Fruit fly (Drosophila melanogaster) whole organism, embryonic: ENCODE measurements around the gene dx.

Experiments
- Ada2b ChIP-seq: fragments of 200-800 bp; sonication (Bioruptor generic); IDR thresholded peaks from 2 replicates; pipeline ENCODE4 v1.3.6; 2022; ENCODE audit warnings: missing biosample characterization, missing genetic modification characterization
- Antp ChIP-seq: fragments of 200-800 bp; sonication (Bioruptor generic); optimal IDR thresholded peaks from 3 replicates; lab custom pipeline; 2016; ENCODE audit warnings: missing biosample characterization, missing genetic modification characterization
- B-H1 ChIP-seq: fragments of 200-800 bp; sonication (Bioruptor generic); IDR thresholded peaks from 3 replicates; pipeline ENCODE4 v1.3.6; 2022; ENCODE audit warnings: missing biosample characterization, missing genetic modification characterization
- CG10366 ChIP-seq: fragments of 200-800 bp; sonication (Bioruptor generic); IDR thresholded peaks from 2 replicates; pipeline ENCODE4 v1.3.6; 2022; ENCODE audit warnings: missing biosample characterization, missing genetic modification characterization
- CG13624 ChIP-seq: fragments of 200-800 bp; sonication (Bioruptor generic); optimal IDR thresholded peaks from 2 replicates; lab custom pipeline; 2016; ENCODE audit warnings: missing biosample characterization, missing genetic modification characterization
- CG15479 ChIP-seq: fragments of 200-800 bp; sonication (Bioruptor generic); optimal IDR thresholded peaks from 3 replicates; lab custom pipeline; 2019; ENCODE audit warnings: missing biosample characterization, mild to moderate bottlenecking, missing genetic modification characterization, moderate library complexity
- CG15514 ChIP-seq: fragments of 200-800 bp; sonication (Bioruptor generic); optimal IDR thresholded peaks from 3 replicates; lab custom pipeline; 2017; ENCODE audit warnings: missing biosample characterization, missing genetic modification characterization, mild to moderate bottlenecking, moderate library complexity, missing genetic modification reagents
- CG18262 ChIP-seq: fragments of 200-800 bp; optimal IDR thresholded peaks from 3 replicates; lab custom pipeline; 2019; ENCODE audit warnings: missing biosample characterization, mild to moderate bottlenecking, missing genetic modification characterization, moderate library complexity
- CG1832 ChIP-seq: fragments of 200-800 bp; sonication (Bioruptor generic); optimal IDR thresholded peaks from 2 replicates; lab custom pipeline; 2017; ENCODE audit warnings: missing biosample characterization, mild to moderate bottlenecking, missing genetic modification characterization, inconsistent platforms
- CG18619 ChIP-seq: fragments of 200-800 bp; sonication (Bioruptor generic); optimal IDR thresholded peaks from 3 replicates; lab custom pipeline; 2017; ENCODE audit warnings: missing biosample characterization, mild to moderate bottlenecking, missing genetic modification characterization
- CG18764 ChIP-seq: fragments of 200-800 bp; sonication (Bioruptor generic); optimal IDR thresholded peaks from 3 replicates; lab custom pipeline; 2016; ENCODE audit warnings: missing biosample characterization, missing genetic modification characterization
- CG30431 ChIP-seq: fragments of 200-800 bp; sonication (Bioruptor generic); optimal IDR thresholded peaks from 2 replicates; lab custom pipeline; 2017; ENCODE audit warnings: missing biosample characterization, missing genetic modification characterization
- CG31388 ChIP-seq: fragments of 200-800 bp; sonication (Bioruptor generic); optimal IDR thresholded peaks from 2 replicates; lab custom pipeline; 2016; ENCODE audit warnings: missing biosample characterization, missing genetic modification characterization
- CG3838 ChIP-seq: fragments of 200-800 bp; sonication (Bioruptor generic); optimal IDR thresholded peaks from 3 replicates; lab custom pipeline; 2016; ENCODE audit warnings: missing biosample characterization, missing genetic modification characterization
- CG4404 ChIP-seq: fragments of 200-800 bp; sonication (Bioruptor generic); IDR thresholded peaks from 2 replicates; pipeline ENCODE4 v1.3.6; 2022; ENCODE audit warnings: missing biosample characterization, missing genetic modification characterization
- CG6272 ChIP-seq: fragments of 200-800 bp; sonication (Bioruptor generic); IDR thresholded peaks from 2 replicates; pipeline ENCODE4 v1.3.6; 2022; ENCODE audit warnings: missing biosample characterization, missing genetic modification characterization
- CG7786 ChIP-seq: fragments of 200-800 bp; sonication (Bioruptor generic); optimal IDR thresholded peaks from 2 replicates; lab custom pipeline; 2016; ENCODE audit warnings: missing biosample characterization, missing genetic modification characterization
- CG8944 ChIP-seq: fragments of 200-800 bp; sonication (Bioruptor generic); optimal IDR thresholded peaks from 3 replicates; lab custom pipeline; 2016; ENCODE audit warnings: missing biosample characterization, missing genetic modification characterization
- Deaf1 ChIP-seq: fragments of 200-800 bp; optimal IDR thresholded peaks from 3 replicates; lab custom pipeline; 2019; ENCODE audit warnings: missing biosample characterization, mild to moderate bottlenecking, missing genetic modification characterization, moderate library complexity
- Dip2 ChIP-seq: fragments of 200-800 bp; sonication (Bioruptor generic); IDR thresholded peaks from 2 replicates; pipeline ENCODE4 v1.3.6; 2022; ENCODE audit warnings: missing biosample characterization, missing genetic modification characterization
- Fer3 ChIP-seq: fragments of 200-800 bp; sonication (Bioruptor generic); optimal IDR thresholded peaks from 2 replicates; lab custom pipeline; 2018; ENCODE audit warnings: missing biosample characterization, mild to moderate bottlenecking, missing genetic modification characterization, moderate library complexity
- Gug ChIP-seq: fragments of 200-800 bp; sonication (Bioruptor generic); IDR thresholded peaks from 4 replicates; pipeline ENCODE4 v1.3.6; 2022; ENCODE audit warnings: missing biosample characterization, missing genetic modification characterization
- HLH3B ChIP-seq: fragments of 200-800 bp; sonication (Bioruptor generic); IDR thresholded peaks from 2 replicates; pipeline ENCODE4 v1.3.6; 2022; ENCODE audit warnings: missing biosample characterization, missing genetic modification characterization
- Hr39 ChIP-seq: fragments of >200 bp; optimal IDR thresholded peaks from 2 replicates; lab custom pipeline; 2017
- Kr ChIP-seq: fragments of 200-800 bp; sonication (Bioruptor generic); optimal IDR thresholded peaks from 2 replicates; lab custom pipeline; 2017; ENCODE audit warnings: missing biosample characterization, mild to moderate bottlenecking, missing genetic modification characterization
- Lim3 ChIP-seq: fragments of 200-800 bp; sonication (Bioruptor generic); IDR thresholded peaks from 2 replicates; pipeline ENCODE4 v1.3.6; 2022; ENCODE audit warnings: missing biosample characterization, missing genetic modification characterization
- Mad ChIP-seq: fragments of 200-800 bp; sonication (Bioruptor generic); optimal IDR thresholded peaks from 2 replicates; lab custom pipeline; 2016; ENCODE audit warnings: missing biosample characterization, missing genetic modification characterization
- Mes4 ChIP-seq: fragments of 200-800 bp; sonication (Bioruptor generic); optimal IDR thresholded peaks from 2 replicates; lab custom pipeline; 2016; ENCODE audit warnings: missing biosample characterization, missing genetic modification characterization
- Side ChIP-seq: fragments of 200-800 bp; sonication (Bioruptor generic); optimal IDR thresholded peaks from 2 replicates; lab custom pipeline; 2016; ENCODE audit warnings: missing biosample characterization, missing genetic modification characterization
- TFAM ChIP-seq: fragments of 200-800 bp; sonication (Bioruptor generic); optimal IDR thresholded peaks from 2 replicates; lab custom pipeline; 2017; ENCODE audit warnings: missing biosample characterization, missing genetic modification characterization, inconsistent platforms
- Taf1 ChIP-seq: fragments of 200-800 bp; sonication (Bioruptor generic); IDR thresholded peaks from 2 replicates; pipeline ENCODE4 v1.3.6; 2022; ENCODE audit warnings: missing biosample characterization, missing genetic modification characterization
- aop ChIP-seq: fragments of 200-800 bp; sonication (Bioruptor generic); IDR thresholded peaks from 2 replicates; pipeline ENCODE4 v1.3.6; 2022; ENCODE audit warnings: missing biosample characterization, missing genetic modification characterization
- bsh ChIP-seq, 2 experiments: fragments of 200-800 bp; sonication (Bioruptor generic); optimal IDR thresholded peaks; 2 replicates each; lab custom pipeline; 2017 to 2018; ENCODE audit warnings: mild to moderate bottlenecking in 2 of 2, missing biosample characterization in 2 of 2, missing genetic modification characterization in 2 of 2, moderate library complexity in 1 of 2
- dimm ChIP-seq: fragments of 200-800 bp; sonication (Bioruptor generic); IDR thresholded peaks from 2 replicates; pipeline ENCODE4 v1.3.6; 2022; ENCODE audit warnings: missing biosample characterization, missing genetic modification characterization
- dm ChIP-seq: fragments of 200-800 bp; sonication (Bioruptor generic); optimal IDR thresholded peaks from 3 replicates; lab custom pipeline; 2016; ENCODE audit warnings: missing biosample characterization, missing genetic modification characterization
- dysf ChIP-seq: fragments of 200-800 bp; sonication (Bioruptor generic); IDR thresholded peaks from 3 replicates; pipeline ENCODE4 v1.3.6; 2022; ENCODE audit warnings: missing biosample characterization, missing genetic modification characterization
- ems ChIP-seq: fragments of 200-800 bp; sonication (Bioruptor generic); optimal IDR thresholded peaks from 3 replicates; lab custom pipeline; 2016; ENCODE audit warnings: missing biosample characterization, missing genetic modification characterization
- gcm2 ChIP-seq: fragments of 200-800 bp; sonication (Bioruptor generic); optimal IDR thresholded peaks from 2 replicates; lab custom pipeline; 2016; ENCODE audit warnings: missing biosample characterization, missing genetic modification characterization
- h ChIP-seq: fragments of >200 bp; optimal IDR thresholded peaks from 2 replicates; lab custom pipeline; 2017
- ham ChIP-seq: fragments of 200-800 bp; sonication (Bioruptor generic); IDR thresholded peaks from 2 replicates; pipeline ENCODE4 v1.3.6; 2022; ENCODE audit warnings: missing biosample characterization, missing genetic modification characterization
- hkb ChIP-seq, 2 experiments: fragments of 200-800 bp in 1 of 2; fragments of >200 bp in 1 of 2; sonication (Bioruptor generic) in 1 of 2; IDR thresholded peaks in 1 of 2; optimal IDR thresholded peaks in 1 of 2; 2 replicates each; pipeline versions ENCODE4 v1.3.6 to Lab custom; 2017 to 2022; ENCODE audit warnings: missing biosample characterization in 1 of 2, missing genetic modification characterization in 1 of 2
- kni ChIP-seq: fragments of 200-800 bp; sonication (Bioruptor generic); optimal IDR thresholded peaks from 3 replicates; lab custom pipeline; 2017; ENCODE audit warnings: mild to moderate bottlenecking, missing biosample characterization, missing genetic modification reagents, missing genetic modification characterization
- lab ChIP-seq: fragments of 200-800 bp; sonication (Bioruptor generic); optimal IDR thresholded peaks from 3 replicates; lab custom pipeline; 2017; ENCODE audit warnings: missing biosample characterization, missing genetic modification characterization, mild to moderate bottlenecking, moderate library complexity, missing genetic modification reagents
- lola ChIP-seq, 3 experiments: fragments of >200 bp in 2 of 3; fragments of 200-800 bp in 1 of 3; sonication (Bioruptor generic) in 1 of 3; optimal IDR thresholded peaks; 2 replicates each; lab custom pipeline; 2017 to 2019; ENCODE audit warnings: missing biosample characterization in 3 of 3, missing genetic modification characterization in 3 of 3, mild to moderate bottlenecking in 1 of 3, moderate library complexity in 1 of 3
- otp ChIP-seq: fragments of 200-800 bp; sonication (Bioruptor generic); IDR thresholded peaks from 3 replicates; pipeline ENCODE4, ENCODE4 v1.3.6; 2022; ENCODE audit warnings: missing biosample characterization, missing genetic modification characterization
- pzg ChIP-seq: fragments of 200-800 bp; sonication (Bioruptor generic); optimal IDR thresholded peaks from 3 replicates; lab custom pipeline; 2018; ENCODE audit warnings: missing biosample characterization, mild to moderate bottlenecking, missing genetic modification characterization, moderate library complexity
- run ChIP-seq: fragments of 200-800 bp; sonication (Bioruptor generic); optimal IDR thresholded peaks from 3 replicates; lab custom pipeline; 2018; ENCODE audit warnings: missing biosample characterization, mild to moderate bottlenecking, missing genetic modification characterization
- schlank ChIP-seq: fragments of 200-800 bp; sonication (Bioruptor generic); optimal IDR thresholded peaks from 2 replicates; lab custom pipeline; 2018; ENCODE audit warnings: missing biosample characterization, mild to moderate bottlenecking, missing genetic modification characterization
- slbo ChIP-seq: fragments of 200-800 bp; sonication (Bioruptor generic); IDR thresholded peaks from 2 replicates; pipeline ENCODE4 v1.3.6; 2022; ENCODE audit warnings: missing biosample characterization, missing genetic modification characterization
- sob ChIP-seq: fragments of 200-800 bp; sonication (Bioruptor generic); IDR thresholded peaks from 2 replicates; pipeline ENCODE4 v1.3.6; 2022; ENCODE audit warnings: missing biosample characterization, missing genetic modification characterization
- sr ChIP-seq: fragments of 200-800 bp; sonication (Bioruptor generic); IDR thresholded peaks from 3 replicates; pipeline ENCODE4 v1.3.6; 2022; ENCODE audit warnings: missing biosample characterization, missing genetic modification characterization
- tin ChIP-seq: fragments of 200-800 bp; sonication (Bioruptor generic); optimal IDR thresholded peaks from 3 replicates; lab custom pipeline; 2016; ENCODE audit warnings: missing biosample characterization, missing genetic modification characterization
- zen2 ChIP-seq: fragments of 200-800 bp; sonication (Bioruptor generic); IDR thresholded peaks from 3 replicates; pipeline ENCODE4 v1.3.6; 2022; ENCODE audit warnings: missing biosample characterization, missing genetic modification characterization; ENCODE audit not compliant: partially characterized antibody

dx gene

dm6 chrX:6524217-6524616, 9.6 kb upstream of the dx start, which contains the start of the genes CG42340 and CG3918 (continued):
- TF ChIP-seq pzg (peak; percentile 100), Fer3 (no peak), HLH3B (GFP tag; lab: Robert Waterston, UW) (0 out of 2 replicates have a peak, but pooled peaks have one; percentile 11), CG1832 (no peak), CG13624 (GFP tag; lab: Kevin White, UChicago) (peak; percentile 40), sr (GFP tag; lab: Robert Waterston, UW) (no peak), otp (0 out of 3 replicates have a peak, but pooled peaks have one; percentile 31), CG3838 (GFP tag; lab: Kevin White, UChicago) (no peak), hkb (optimal IDR thresholded peaks at IDR 0.05; lab: Kevin White, UChicago) (no peak), hkb (GFP tag; IDR thresholded peaks at IDR 0.05; lab: Robert Waterston, UW) (no peak), Mes4 (GFP tag; lab: Kevin White, UChicago) (peak; percentile 14), h (lab: Kevin White, UChicago) (no peak), CG7786 (GFP tag; lab: Kevin White, UChicago) (peak; percentile 11), CG30431 (GFP tag; lab: Kevin White, UChicago) (no peak), tin (GFP tag; lab: Kevin White, UChicago) (peak; percentile 16), CG31388 (no peak), sob (GFP tag; lab: Robert Waterston, UW) (peak; percentile 34; the same call in 1 of the 2 replicates), Kr (GFP tag; lab: Kevin White, UChicago) (no peak), Side (GFP tag; lab: Kevin White, UChicago) (no peak), CG15479 (GFP tag; lab: Kevin White, UChicago) (no peak), bsh (GFP tag; optimal IDR thresholded peaks at IDR 0.05; lab: Kevin White, UChicago) (no peak), CG18262 (tag; lab: Kevin White, UChicago) (no peak), Mad (GFP tag; lab: Kevin White, UChicago) (peak; percentile 41), slbo (GFP tag; lab: Robert Waterston, UW) (peak; percentile 25; the same call in 1 of the 2 replicates), Hr39 (lab: Kevin White, UChicago) (no peak), Gug (GFP tag; lab: Robert Waterston, UW) (no peak), Ada2b (no peak), ems (GFP tag; lab: Kevin White, UChicago) (no peak), Dip2 (GFP tag; lab: Robert Waterston, UW) (no peak), CG6272 (no peak), zen2 (GFP tag; lab: Robert Waterston, UW) (no peak), run (tag; lab: Kevin White, UChicago) (no peak), gcm2 (no peak), Lim3 (GFP tag; lab: Robert Waterston, UW) (no peak), CG18764 (GFP tag; lab: Kevin White, UChicago) (no peak), CG18619 (GFP tag; lab: Kevin White, UChicago) (peak; percentile 6), schlank (no peak), dm (GFP tag; lab: Kevin White, UChicago) (peak; percentile 80), Antp (GFP tag; lab: Kevin White, UChicago) (peak; percentile 19), lola (GFP tag; optimal IDR thresholded peaks at IDR 0.05; lab: Kevin White, UChicago) (no peak), TFAM (GFP tag; lab: Kevin White, UChicago) (no peak), kni (GFP tag; lab: Kevin White, UChicago) (no peak), B-H1 (GFP tag; lab: Robert Waterston, UW) (no peak), CG15514 (GFP tag; lab: Kevin White, UChicago) (peak; percentile 78), dimm (no peak), dysf (GFP tag; lab: Robert Waterston, UW) (no peak), lab (GFP tag; lab: Kevin White, UChicago) (peak; percentile 34), CG4404 (GFP tag; lab: Robert Waterston, UW) (no peak), Deaf1 (tag; lab: Kevin White, UChicago) (no peak), CG8944 (GFP tag; lab: Kevin White, UChicago) (no peak), aop (GFP tag; lab: Robert Waterston, UW) (no peak), Taf1 (GFP tag; lab: Robert Waterston, UW) (no peak), ham (GFP tag; lab: Robert Waterston, UW) (no peak), CG10366 (GFP tag; lab: Robert Waterston, UW) (no peak)
